Fruit fly (Drosophila melanogaster): ENCODE measurements around the gene CG33912.

CG33912 gene

dm6 chr3L:20732492-20732891, 23.0 kb downstream of the CG33912 start:
- TF ChIP-seq noc (tag; optimal IDR thresholded peaks at IDR 0.05) = no peak

- no peak for TF ChIP-seq noc (tag; optimal IDR thresholded peaks at IDR 0.05)
Observed at dm6 chr3L:20730323-20731238, 24.9 kb downstream of the CG33912 start, which contains the start of gene CG13252. Gene CG13252, plus strand, starts transcription at chr3L:20730591.

- no peak for TF ChIP-seq noc (tag; optimal IDR thresholded peaks at IDR 0.05)
Observed at dm6 chr3L:20729415-20729814, 26.1 kb downstream of the CG33912 start.

- no peak for TF ChIP-seq noc (tag; optimal IDR thresholded peaks at IDR 0.05)
Observed at dm6 chr3L:20719100-20719499, 36.4 kb downstream of the CG33912 start, which contains the start of gene cmpy. Gene cmpy, minus strand, starts transcription at chr3L:20719200.

- TF ChIP-seq noc (tag; optimal IDR thresholded peaks at IDR 0.05) = no peak
Observed at dm6 chr3L:20713800-20714199, 41.7 kb downstream of the CG33912 start, which contains the start of gene CG34260. Gene CG34260, plus strand, starts transcription at chr3L:20714100.

dm6 chr3L:20711397-20711796, 44.1 kb downstream of the CG33912 start:
- TF ChIP-seq noc (tag; optimal IDR thresholded peaks at IDR 0.05) = no peak

- no peak for TF ChIP-seq noc (tag; optimal IDR thresholded peaks at IDR 0.05)
Observed at dm6 chr3L:20710475-20711177, 44.9 kb downstream of the CG33912 start.

- no peak for TF ChIP-seq noc (tag; optimal IDR thresholded peaks at IDR 0.05)
Observed at dm6 chr3L:20707217-20707616, 48.3 kb downstream of the CG33912 start.
